Worm (Caenorhabditis elegans): ENCODE measurements around the gene F55C10.5.

Gene F55C10.5

DNA sequence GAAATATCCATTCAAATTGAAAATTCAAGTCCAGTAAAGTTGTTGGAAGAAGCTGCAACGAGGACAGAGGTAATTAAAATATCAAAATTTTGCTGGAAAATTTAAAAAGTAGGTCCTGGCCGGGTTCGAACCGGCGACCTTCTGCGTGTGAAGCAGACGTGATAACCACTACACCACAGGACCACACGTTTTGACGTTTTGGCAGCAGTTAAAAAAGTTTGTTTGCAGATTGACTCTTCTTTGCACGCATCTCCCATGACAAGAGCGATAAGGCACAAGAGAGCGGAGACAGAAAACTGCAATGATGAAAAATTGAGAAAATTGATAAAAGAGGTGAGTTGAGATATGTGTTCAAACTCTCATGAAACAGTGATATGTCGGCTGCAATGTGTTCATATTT, 29.2 kb downstream of the F55C10.5 start (continued):
- TF ChIP-seq ztf-6 (GFP tag; IDR thresholded peaks at IDR 0.05) (no peak), hlh-12 (tag; optimal IDR thresholded peaks at IDR 0.05) (no peak), repo-1 (tag; optimal IDR thresholded peaks at IDR 0.05) (peak; percentile 65), hlh-26 (GFP tag; conservative IDR thresholded peaks at IDR 0.05) (no peak), nhr-80 (tag; optimal IDR thresholded peaks at IDR 0.05) (peak; percentile 60), ztf-25 (GFP tag; IDR thresholded peaks at IDR 0.05) (0 out of 2 replicates have a peak, but pooled peaks have one; percentile 35), let-607 (tag; optimal IDR thresholded peaks at IDR 0.05) (peak in 1 of 2 experiments; percentile 18), snpc-1.1 (tag; optimal IDR thresholded peaks at IDR 0.05; ENCODE audit: insufficient read depth) (peak; percentile 66), attf-5 (GFP tag; optimal IDR thresholded peaks at IDR 0.05) (peak; percentile 37), lir-1 (GFP tag; conservative IDR thresholded peaks at IDR 0.05) (0 out of 2 replicates have a peak, but pooled peaks have one; percentile 5), B0261.1 (tag; optimal IDR thresholded peaks at IDR 0.05) (peak; percentile 81), hrde-1 (tag; optimal IDR thresholded peaks at IDR 0.05; ENCODE audit: borderline replicate concordance) (peak; percentile 16), nhr-179 (tag; optimal IDR thresholded peaks at IDR 0.05) (no peak), Y56A3A.18 (GFP tag; IDR thresholded peaks at IDR 0.05) (peak; percentile 64), lsl-1 (GFP tag; optimal IDR thresholded peaks at IDR 0.05) (peak; percentile 32), ztf-28 (GFP tag; IDR thresholded peaks at IDR 0.05) (0 out of 2 replicates have a peak, but pooled peaks have one; percentile 25), egl-18 (GFP tag; IDR thresholded peaks at IDR 0.05) (no peak), ztf-22 (GFP tag; optimal IDR thresholded peaks at IDR 0.05) (no peak), rpc-1 (optimal IDR thresholded peaks at IDR 0.05) (peak; percentile 64), rpc-1 (tag; optimal IDR thresholded peaks at IDR 0.05) (peak; percentile 83), tbp1 (GFP tag; optimal IDR thresholded peaks at IDR 0.05) (peak; percentile 87), rcor-1 (GFP tag; IDR thresholded peaks at IDR 0.05) (0 out of 2 replicates have a peak, but pooled peaks have one; percentile 36), egl-44 (GFP tag; IDR thresholded peaks at IDR 0.05) (no peak), lsy-27 (tag; optimal IDR thresholded peaks at IDR 0.05; ENCODE audit: borderline replicate concordance, insufficient read depth) (peak; percentile 30), dox-1 (GFP tag; IDR thresholded peaks at IDR 0.05) (peak; percentile 90), tlf-1 (GFP tag; optimal IDR thresholded peaks at IDR 0.05) (peak; percentile 39), egrh-3 (GFP tag; IDR thresholded peaks at IDR 0.05) (0 out of 2 replicates have a peak, but pooled peaks have one; percentile 6), ztf-18 (tag; optimal IDR thresholded peaks at IDR 0.05) (peak; percentile 62), ceh-27 (GFP tag; optimal IDR thresholded peaks at IDR 0.05) (peak; percentile 6), ceh-100 (GFP tag; IDR thresholded peaks at IDR 0.05) (0 out of 2 replicates have a peak, but pooled peaks have one; percentile 47), ZK185.1 (tag; optimal IDR thresholded peaks at IDR 0.05; ENCODE audit: poor library complexity, severe bottlenecking) (peak; percentile 42), rec-8 (tag; optimal IDR thresholded peaks at IDR 0.05) (peak in 1 of 2 experiments; percentile 63), die-1 (tag; optimal IDR thresholded peaks at IDR 0.05) (peak; percentile 58), ztf-26 (tag; optimal IDR thresholded peaks at IDR 0.05) (no peak), lin-26 (GFP tag; IDR thresholded peaks at IDR 0.05) (peak; percentile 80), him-1 (tag; optimal IDR thresholded peaks at IDR 0.05) (peak; percentile 83), snpc-3.4 (tag; optimal IDR thresholded peaks at IDR 0.05) (peak; percentile 47), athp-1 (tag; optimal IDR thresholded peaks at IDR 0.05) (peak; percentile 63), D2030.7 (GFP tag; IDR thresholded peaks at IDR 0.05) (peak; percentile 79), K12H6.12 (tag; optimal IDR thresholded peaks at IDR 0.05) (peak; percentile 15), zim-3 (tag; optimal IDR thresholded peaks at IDR 0.05) (peak; percentile 17), lin-54 (GFP tag; optimal IDR thresholded peaks at IDR 0.05) (peak; percentile 62), atf-7 (tag; optimal IDR thresholded peaks at IDR 0.05) (peak; percentile 20), C17E4.6 (GFP tag; IDR thresholded peaks at IDR 0.05) (no peak), somi-1 (GFP tag; optimal IDR thresholded peaks at IDR 0.05) (peak; percentile 21)

Measured in whole organism, young adult.